Worm (Caenorhabditis elegans) whole organism, L4/young adult: ENCODE results near the gene acbp-5.

Experiments
- W03F9.2 ChIP-seq: fragments of 150-350 bp; optimal IDR thresholded peaks from 2 replicates; lab custom pipeline; 2014; ENCODE audit warnings: missing biosample characterization, missing genetic modification characterization
- him-1 ChIP-seq: sonication (generic microtip); optimal IDR thresholded peaks from 2 replicates; lab custom pipeline; 2016; ENCODE audit warnings: missing genotype, missing genetic modification reagents, missing genetic modification characterization, missing compliant biosample characterization

DNA sequence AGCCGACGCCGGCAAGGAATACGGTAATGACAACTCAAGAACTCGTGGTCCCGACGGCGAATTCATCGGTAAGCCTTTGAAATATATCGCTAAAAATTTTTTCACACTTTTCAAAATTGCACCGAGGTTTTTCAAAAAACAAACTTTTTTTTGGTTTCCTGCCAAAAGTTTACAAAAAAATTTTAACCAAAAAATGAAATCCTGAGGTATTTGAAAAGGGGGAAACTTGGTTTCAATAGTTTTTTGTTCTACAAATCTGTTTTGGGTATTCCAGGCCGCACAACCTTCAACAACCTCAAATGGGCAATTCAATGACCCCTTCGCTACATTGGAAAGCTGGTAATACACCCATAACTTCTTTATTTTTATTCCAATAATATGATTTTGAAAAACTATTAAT is 40.5 kb upstream of the acbp-5 start:
- TF ChIP-seq him-1 (tag; lab: Kevin White, UChicago) (no peak), W03F9.2 (tag; lab: Kevin White, UChicago) (no peak)
